Fruit fly (Drosophila melanogaster): ENCODE data around the gene Gr98c.

DNA sequence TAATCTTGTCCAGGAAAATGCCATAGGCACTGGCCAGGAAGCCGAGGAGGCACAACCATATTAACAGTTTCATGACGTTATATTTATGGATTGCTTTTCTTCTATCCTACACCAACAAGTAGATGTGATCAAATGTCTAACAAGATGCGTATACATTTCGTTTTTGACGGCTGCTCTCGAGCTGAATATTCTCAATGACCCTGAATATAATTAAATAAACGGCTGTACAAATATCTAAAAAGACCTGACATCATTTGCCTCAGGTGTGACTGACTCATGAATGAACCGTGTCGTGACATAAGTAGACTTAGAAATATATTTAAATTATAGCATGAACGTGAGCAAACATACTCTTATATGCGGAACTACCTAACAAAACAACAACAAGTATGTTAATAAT lies 41.4 kb upstream of the Gr98c start, which contains the start of gene CG5402:
- TF ChIP-seq CG9705 (GFP tag; optimal IDR thresholded peaks at IDR 0.05) (no peak), usp (GFP tag; optimal IDR thresholded peaks at IDR 0.05) (no peak), Dfd (GFP tag; optimal IDR thresholded peaks at IDR 0.05) (no peak)
